Worm (Caenorhabditis elegans) whole organism, L4 larva: ENCODE data around the gene molo-1.
A peak's percentile ranks its signal among the peaks of the same experiment; 100 is the strongest.

Experiments
- F10B5.3 ChIP-seq: sonication (generic microtip); optimal IDR thresholded peaks from 2 replicates; lab custom pipeline; 2016; ENCODE audit warnings: mild to moderate bottlenecking, missing genetic modification characterization, missing compliant biosample characterization
- Y48G9A.11 ChIP-seq: fragments of 200-800 bp; sonication (Bioruptor generic); IDR thresholded peaks from 2 replicates; pipeline ENCODE4 v1.3.6; 2022; ENCODE audit warnings: missing genetic modification reagents, missing genetic modification characterization, missing compliant biosample characterization
- ZK337.2 ChIP-seq: fragments of 200-800 bp; sonication (Bioruptor generic); IDR thresholded peaks from 2 replicates; pipeline ENCODE4 v1.3.6; 2022; ENCODE audit warnings: missing genetic modification reagents, missing genetic modification characterization, missing compliant biosample characterization
- ZK546.5 ChIP-seq, 2 experiments: sonication (generic microtip); optimal IDR thresholded peaks; 2 replicates each; lab custom pipeline; 2017; ENCODE audit warnings: missing biosample characterization in 2 of 2, missing genetic modification characterization in 2 of 2
- aha-1 ChIP-seq: fragments of 150-350 bp; peaks from one replicate; lab custom pipeline; 2014; ENCODE audit warnings: missing biosample characterization, missing genetic modification characterization
- aly-2 ChIP-seq: sonication (generic microtip); optimal IDR thresholded peaks from 2 replicates; lab custom pipeline; 2018; ENCODE audit warnings: missing biosample characterization, missing genetic modification characterization
- arid-1 ChIP-seq: fragments of 200-800 bp; sonication (Bioruptor generic); conservative IDR thresholded peaks from 2 replicates; pipeline ENCODE4 v1.3.6; 2022; ENCODE audit warnings: missing genetic modification reagents, missing genetic modification characterization, missing compliant biosample characterization
- ceh-20 ChIP-seq: fragments of 200-800 bp; sonication (Bioruptor generic); IDR thresholded peaks from 2 replicates; pipeline ENCODE4 v1.3.6; 2022; ENCODE audit warnings: missing genetic modification reagents, missing genetic modification characterization, missing compliant biosample characterization
- daf-12 ChIP-seq: fragments of 150-350 bp; optimal IDR thresholded peaks from 2 replicates; lab custom pipeline; 2014; ENCODE audit warnings: missing biosample characterization, missing genetic modification reagents, missing genetic modification characterization
- daf-16 ChIP-seq, 3 experiments: sonication (generic microtip); optimal IDR thresholded peaks; 2 replicates each; lab custom pipeline; 2016 to 2017; ENCODE audit warnings: missing genetic modification characterization in 3 of 3, missing genetic modification reagents in 3 of 3, mild to moderate bottlenecking in 2 of 3, missing compliant biosample characterization in 2 of 3, missing biosample characterization in 1 of 3, moderate library complexity in 1 of 3
- daf-8 ChIP-seq: fragments of 200-800 bp; sonication (Bioruptor generic); IDR thresholded peaks from 2 replicates; pipeline ENCODE4 v1.3.6; 2022; ENCODE audit warnings: missing genetic modification characterization, missing compliant biosample characterization
- dmd-6 ChIP-seq: fragments of 200-800 bp; sonication (Bioruptor generic); IDR thresholded peaks from 2 replicates; pipeline ENCODE4 v1.3.6; 2022; ENCODE audit warnings: missing genetic modification reagents, missing genetic modification characterization, missing compliant biosample characterization
- dmd-9 ChIP-seq: fragments of 200-800 bp; sonication (Bioruptor generic); IDR thresholded peaks from 2 replicates; pipeline ENCODE4 v1.3.6; 2022; ENCODE audit warnings: missing genetic modification reagents, missing genetic modification characterization, missing compliant biosample characterization
- dpl-1 ChIP-seq: fragments of 150-350 bp; optimal IDR thresholded peaks from 2 replicates; lab custom pipeline; 2014; ENCODE audit warnings: missing biosample characterization, missing genetic modification reagents, missing genetic modification characterization
- duxl-1 ChIP-seq: sonication (generic microtip); optimal IDR thresholded peaks from 2 replicates; lab custom pipeline; 2016; ENCODE audit warnings: mild to moderate bottlenecking, missing genetic modification characterization, moderate library complexity, missing compliant biosample characterization; ENCODE audit not compliant: poor library complexity
- egl-27 ChIP-seq: sonication (generic microtip); optimal IDR thresholded peaks from 3 replicates; lab custom pipeline; 2017; ENCODE audit warnings: missing biosample characterization, missing genetic modification reagents, missing genetic modification characterization
- hlh-11 ChIP-seq: fragments of 200-800 bp; sonication (Bioruptor generic); optimal IDR thresholded peaks from 2 replicates; lab custom pipeline; 2018; ENCODE audit warnings: mild to moderate bottlenecking, missing genetic modification characterization, missing compliant biosample characterization
- lim-7 ChIP-seq: fragments of 200-800 bp; sonication (Bioruptor generic); IDR thresholded peaks from 2 replicates; pipeline ENCODE4 v1.3.6; 2022; ENCODE audit warnings: missing genetic modification characterization, missing compliant biosample characterization
- lin-1 ChIP-seq: fragments of 200-800 bp; sonication (Bioruptor generic); IDR thresholded peaks from 2 replicates; pipeline ENCODE4 v1.3.6; 2022; ENCODE audit warnings: missing genetic modification reagents, missing genetic modification characterization, missing compliant biosample characterization
- lin-13 ChIP-seq: fragments of 150-350 bp; optimal IDR thresholded peaks from 2 replicates; lab custom pipeline; 2014; ENCODE audit warnings: missing biosample characterization, missing genetic modification reagents, missing genetic modification characterization
- mxl-3 ChIP-seq: fragments of 200-800 bp; sonication (Bioruptor generic); optimal IDR thresholded peaks from 2 replicates; lab custom pipeline; 2018; ENCODE audit warnings: mild to moderate bottlenecking, missing genetic modification characterization, missing compliant biosample characterization
- nhr-11 ChIP-seq: fragments of 150-350 bp; optimal IDR thresholded peaks from 2 replicates; lab custom pipeline; 2014; ENCODE audit warnings: missing biosample characterization, missing genetic modification characterization
- nhr-237 ChIP-seq: sonication (generic microtip); optimal IDR thresholded peaks from 2 replicates; lab custom pipeline; 2017; ENCODE audit warnings: missing biosample characterization, missing genetic modification characterization
- nhr-28 ChIP-seq: fragments of 150-350 bp; optimal IDR thresholded peaks from 2 replicates; lab custom pipeline; 2014; ENCODE audit warnings: missing biosample characterization, missing genetic modification characterization
- nhr-41 ChIP-seq: fragments of 200-800 bp; sonication (Bioruptor generic); IDR thresholded peaks from 2 replicates; pipeline ENCODE4 v1.3.6; 2022; ENCODE audit warnings: missing genetic modification reagents, missing genetic modification characterization, missing compliant biosample characterization
- pha-4 ChIP-seq, 2 experiments: fragments of 150-350 bp in 1 of 2; fragments of 200-800 bp in 1 of 2; sonication (Bioruptor generic) in 1 of 2; IDR thresholded peaks in 1 of 2; optimal IDR thresholded peaks in 1 of 2; 2 replicates each; pipeline versions ENCODE4 v1.3.6 to Lab custom; 2014 to 2022; ENCODE audit warnings: missing genetic modification characterization in 2 of 2, missing genetic modification reagents in 2 of 2, missing biosample characterization in 1 of 2, missing compliant biosample characterization in 1 of 2
- sdz-12 ChIP-seq: fragments of 200-800 bp; sonication (Bioruptor generic); optimal IDR thresholded peaks from 2 replicates; lab custom pipeline; 2018; ENCODE audit warnings: mild to moderate bottlenecking, missing genetic modification characterization, missing compliant biosample characterization
- set-16 ChIP-seq: fragments of 200-800 bp; sonication (Bioruptor generic); IDR thresholded peaks from 2 replicates; pipeline ENCODE4 v1.3.6; 2022; ENCODE audit warnings: missing genetic modification reagents, missing genetic modification characterization, missing compliant biosample characterization
- snpc-4 ChIP-seq: fragments of 150-350 bp; optimal IDR thresholded peaks from 2 replicates; lab custom pipeline; 2014; ENCODE audit warnings: missing biosample characterization, missing genetic modification characterization
- tag-97 ChIP-seq: fragments of 200-800 bp; sonication (Bioruptor generic); IDR thresholded peaks from 2 replicates; pipeline ENCODE4 v1.3.6; 2022; ENCODE audit warnings: missing genetic modification characterization, missing compliant biosample characterization
- unc-62 ChIP-seq, 3 experiments: fragments of 150-350 bp in 1 of 3; sonication (generic microtip); optimal IDR thresholded peaks in 2 of 3; peaks in 1 of 3; 1 replicate in 1 of 3; 2 replicates in 2 of 3; lab custom pipeline; 2014 to 2017; ENCODE audit warnings: missing biosample characterization in 3 of 3, missing genetic modification characterization in 3 of 3, missing genetic modification reagents in 3 of 3, missing genotype in 1 of 3
- zip-11 ChIP-seq: fragments of 200-800 bp; sonication (Bioruptor generic); IDR thresholded peaks from 2 replicates; pipeline ENCODE4 v1.3.6; 2022; ENCODE audit warnings: missing genetic modification characterization, missing compliant biosample characterization
- ztf-7 ChIP-seq: fragments of 150-350 bp; optimal IDR thresholded peaks from 2 replicates; lab custom pipeline; 2014; ENCODE audit warnings: missing biosample characterization, missing genetic modification characterization

molo-1 gene

ce11 chrIII:5563680-5564079 lies 10.1 kb upstream of the molo-1 start:
- TF ChIP-seq nhr-28 (tag; lab: Kevin White, UChicago) (peak; percentile 5), nhr-41 (no peak), zip-11 (GFP tag; lab: Robert Waterston, UW) (no peak), unc-62 (GFP tag; optimal IDR thresholded peaks at IDR 0.05 in 1 of 2; lab: Kevin White, UChicago) (peak in 1 of 2 experiments; percentile 6), unc-62 (tag; optimal IDR thresholded peaks at IDR 0.05; lab: Kevin White, UChicago) (no peak), Y48G9A.11 (GFP tag; lab: Robert Waterston, UW) (no peak), daf-8 (GFP tag; lab: Robert Waterston, UW) (no peak), daf-16 (GFP tag; optimal IDR thresholded peaks at IDR 0.05; lab: Kevin White, UChicago) (peak in 1 of 2 experiments; percentile 15), daf-16 (tag; optimal IDR thresholded peaks at IDR 0.05; lab: Kevin White, UChicago) (no peak), mxl-3 (GFP tag; lab: Kevin White, UChicago) (peak; percentile 31), nhr-11 (tag; lab: Kevin White, UChicago) (peak; percentile 50), set-16 (peak; percentile 20; the same call in 1 of the 2 replicates), hlh-11 (tag; lab: Kevin White, UChicago) (peak; percentile 52), duxl-1 (tag; lab: Kevin White, UChicago) (no peak)

- no peak for TF ChIP-seq aly-2 (tag; lab: Kevin White, UChicago)
- TF ChIP-seq daf-12: no peak
- peak in 1 of 2 experiments; percentile 96 for TF ChIP-seq unc-62 (GFP tag; optimal IDR thresholded peaks at IDR 0.05 in 1 of 2; lab: Kevin White, UChicago)
- TF ChIP-seq unc-62 (tag; optimal IDR thresholded peaks at IDR 0.05; lab: Kevin White, UChicago): no peak
Measured at ce11 chrIII:5564325-5564724, 9.5 kb upstream of the molo-1 start.

- TF ChIP-seq snpc-4 (tag; lab: Kevin White, UChicago) (no peak), hlh-11 (tag; lab: Kevin White, UChicago) (peak; percentile 36), ZK337.2 (GFP tag; lab: Robert Waterston, UW) (0 out of 2 replicates have a peak, but pooled peaks have one; percentile 15), ztf-7 (tag; lab: Kevin White, UChicago) (no peak), tag-97 (GFP tag; lab: Robert Waterston, UW) (no peak), daf-16 (GFP tag; optimal IDR thresholded peaks at IDR 0.05; lab: Kevin White, UChicago) (no peak), daf-16 (tag; optimal IDR thresholded peaks at IDR 0.05; lab: Kevin White, UChicago) (no peak), set-16 (peak; percentile 43; the same call in 1 of the 2 replicates), nhr-237 (tag; lab: Kevin White, UChicago) (no peak), lim-7 (GFP tag; lab: Robert Waterston, UW) (0 out of 2 replicates have a peak, but pooled peaks have one; percentile 16), F10B5.3 (no peak), sdz-12 (no peak), aha-1 (tag; lab: Kevin White, UChicago) (peak; percentile 20)
Measured at ce11 chrIII:5564799-5565198, 9.0 kb upstream of the molo-1 start, which contains the start of gene mlc-3. Gene mlc-3, plus strand, starts transcription at chrIII:5565025.

ce11 chrIII:5565699-5566098 lies 8.1 kb upstream of the molo-1 start:
- TF ChIP-seq dpl-1 (GFP tag; lab: Kevin White, UChicago) (no peak), dmd-9 (no peak), egl-27 (tag; lab: Kevin White, UChicago) (no peak), ceh-20 (GFP tag; lab: Robert Waterston, UW) (no peak), daf-8 (GFP tag; lab: Robert Waterston, UW) (no peak), lin-1 (no peak), arid-1 (GFP tag; lab: Robert Waterston, UW) (no peak), ZK337.2 (GFP tag; lab: Robert Waterston, UW) (no peak), dmd-6 (GFP tag; lab: Robert Waterston, UW) (no peak), nhr-28 (tag; lab: Kevin White, UChicago) (no peak), lin-13 (GFP tag; lab: Kevin White, UChicago) (no peak), ZK546.5 (tag; optimal IDR thresholded peaks at IDR 0.05; lab: Kevin White, UChicago) (no peak)

ce11 chrIII:5566496-5566895 lies 7.3 kb upstream of the molo-1 start:
- TF ChIP-seq set-16 (peak; percentile 50), pha-4 (GFP tag; IDR thresholded peaks at IDR 0.05; lab: Robert Waterston, UW) (no peak), pha-4 (tag; optimal IDR thresholded peaks at IDR 0.05; lab: Kevin White, UChicago) (no peak), unc-62 (GFP tag; optimal IDR thresholded peaks at IDR 0.05 in 1 of 2; lab: Kevin White, UChicago) (peak in 1 of 2 experiments; percentile 68), unc-62 (tag; optimal IDR thresholded peaks at IDR 0.05; lab: Kevin White, UChicago) (no peak)
